Fruit fly (Drosophila melanogaster): Measurements from ENCODE around the gene Fas2.

dm6 chrX:4119582-4119981 lies 86.3 kb downstream of the Fas2 start:
- peak; percentile 88 for TF ChIP-seq ovo (GFP tag; optimal IDR thresholded peaks at IDR 0.05)
- TF ChIP-seq CG12768 (GFP tag; optimal IDR thresholded peaks at IDR 0.05) = no peak
- TF ChIP-seq cic (GFP tag; optimal IDR thresholded peaks at IDR 0.05) = no peak
- no peak for TF ChIP-seq kay (GFP tag; ENCODE audit: borderline replicate concordance)
- TF ChIP-seq Mnt (GFP tag; optimal IDR thresholded peaks at IDR 0.05) = no peak

All from whole organism, adult.